Fruit fly (Drosophila melanogaster): ENCODE results near the gene CG14115.

The CG14115 gene

DNA sequence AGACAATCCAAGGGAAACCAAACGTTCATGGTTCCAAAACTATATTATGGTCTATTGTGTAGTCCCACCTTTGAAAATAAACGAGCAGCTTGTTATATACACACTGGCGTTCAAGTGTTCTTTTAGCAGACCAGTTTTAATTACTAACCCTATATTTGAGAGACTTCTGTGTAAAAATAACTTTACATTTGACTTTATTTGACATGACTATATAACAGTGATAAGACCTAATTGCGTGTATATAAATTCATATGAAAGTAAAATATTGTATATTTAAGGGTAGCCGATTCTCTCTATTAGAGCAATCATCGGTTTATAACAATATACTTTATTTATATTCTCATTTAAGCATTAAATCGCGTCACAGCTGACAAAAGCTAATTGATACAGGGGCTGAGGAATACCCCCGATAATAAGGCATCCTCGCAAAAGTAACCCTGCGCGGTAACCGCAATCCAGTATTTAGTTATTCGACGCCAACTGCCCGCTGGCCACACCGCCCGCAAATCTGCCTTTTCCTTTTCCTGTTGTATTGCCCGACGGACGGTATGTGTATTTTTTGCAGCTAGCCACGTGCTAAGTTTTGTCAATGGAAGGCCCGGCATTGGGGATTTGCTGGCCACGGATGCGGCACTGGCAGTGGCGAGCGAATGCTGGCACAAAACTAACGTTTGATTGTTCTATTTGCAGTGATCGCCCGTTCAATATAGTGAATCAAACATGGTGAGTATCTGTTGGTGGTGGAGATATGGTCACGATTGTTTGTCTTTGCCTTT lies 19.7 kb downstream of the CG14115 start, which contains the start of gene RpS4 (continued):
- no peak for TF ChIP-seq Dfd (GFP tag; optimal IDR thresholded peaks at IDR 0.05)
- peak; percentile 72 for TF ChIP-seq phol (tag; optimal IDR thresholded peaks at IDR 0.05)
- TF ChIP-seq ab (GFP tag; optimal IDR thresholded peaks at IDR 0.05) = peak; percentile 60
- no peak for TF ChIP-seq Gsc (GFP tag; IDR thresholded peaks at IDR 0.05)
- peak; percentile 80 for TF ChIP-seq nerfin-1 (tag; optimal IDR thresholded peaks at IDR 0.05)
- peak; percentile 67 for TF ChIP-seq CG14965 (GFP tag; optimal IDR thresholded peaks at IDR 0.05; ENCODE audit: borderline replicate concordance)
- TF ChIP-seq CG18599 (GFP tag; optimal IDR thresholded peaks at IDR 0.05) = peak; percentile 90
- TF ChIP-seq zfh2 (GFP tag; optimal IDR thresholded peaks at IDR 0.05) = peak; percentile 80
- TF ChIP-seq lmd (GFP tag; IDR thresholded peaks at IDR 0.05) = peak; percentile 82
- no peak for TF ChIP-seq br (optimal IDR thresholded peaks at IDR 0.05)
- peak; percentile 88 for TF ChIP-seq slp2 (GFP tag; optimal IDR thresholded peaks at IDR 0.05)
- TF ChIP-seq stwl (tag; optimal IDR thresholded peaks at IDR 0.05) = peak; percentile 69
- TF ChIP-seq Ptx1 (GFP tag; IDR thresholded peaks at IDR 0.05) = peak; percentile 73
- peak; percentile 95 for TF ChIP-seq CG1603 (tag; optimal IDR thresholded peaks at IDR 0.05)
- peak; percentile 82 for TF ChIP-seq CG12236 (GFP tag; optimal IDR thresholded peaks at IDR 0.05)
- no peak for TF ChIP-seq zen2 (GFP tag; IDR thresholded peaks at IDR 0.05; ENCODE audit: partially characterized antibody)
- no peak; the same call in 1 of the 2 replicates for TF ChIP-seq Poxn (GFP tag; IDR thresholded peaks at IDR 0.05)
- TF ChIP-seq CG15514 (GFP tag; optimal IDR thresholded peaks at IDR 0.05) = peak; percentile 92
- TF ChIP-seq disco-r (GFP tag; optimal IDR thresholded peaks at IDR 0.05) = peak; percentile 84
- peak; percentile 78 for TF ChIP-seq dysf (GFP tag; IDR thresholded peaks at IDR 0.05)
- TF ChIP-seq dmrt99B (tag; optimal IDR thresholded peaks at IDR 0.05) = peak; percentile 78
- TF ChIP-seq CG12391 (tag; optimal IDR thresholded peaks at IDR 0.05) = peak; percentile 80
- peak; percentile 49; the same call in 2 of the 3 replicates for TF ChIP-seq CG11093 (GFP tag; IDR thresholded peaks at IDR 0.05)
- TF ChIP-seq CG18476 (GFP tag; optimal IDR thresholded peaks at IDR 0.05) = peak; percentile 53
- TF ChIP-seq MBD-R2 (GFP tag; IDR thresholded peaks at IDR 0.05) = peak; percentile 51
- TF ChIP-seq CG16863 (GFP tag; optimal IDR thresholded peaks at IDR 0.05) = peak; percentile 76
- TF ChIP-seq CG5180 (GFP tag; optimal IDR thresholded peaks at IDR 0.05) = peak; percentile 82
- TF ChIP-seq NC2β (GFP tag; optimal IDR thresholded peaks at IDR 0.05) = peak; percentile 97
- TF ChIP-seq chif (GFP tag; optimal IDR thresholded peaks at IDR 0.05) = peak; percentile 76 to 77
- TF ChIP-seq Hr51 (GFP tag; optimal IDR thresholded peaks at IDR 0.05) = peak; percentile 77 to 78
- peak; percentile 93 for TF ChIP-seq Rfx (GFP tag; IDR thresholded peaks at IDR 0.05)
- peak; percentile 60 for TF ChIP-seq CG16815 (GFP tag; optimal IDR thresholded peaks at IDR 0.05)
- peak; percentile 50; the same call in 1 of the 3 replicates for TF ChIP-seq z (GFP tag; IDR thresholded peaks at IDR 0.05)
- TF ChIP-seq Jarid2 (GFP tag; optimal IDR thresholded peaks at IDR 0.05) = peak; percentile 84
- peak; percentile 85 for TF ChIP-seq pfk (GFP tag; optimal IDR thresholded peaks at IDR 0.05)
- TF ChIP-seq pho (GFP tag; optimal IDR thresholded peaks at IDR 0.05) = peak; percentile 83
- TF ChIP-seq Doc2 (GFP tag; IDR thresholded peaks at IDR 0.05) = no peak
- no peak for TF ChIP-seq sna (GFP tag; IDR thresholded peaks at IDR 0.05; ENCODE audit: partially characterized antibody)
- no peak for TF ChIP-seq CG7963 (GFP tag; IDR thresholded peaks at IDR 0.05; ENCODE audit: partially characterized antibody)
- peak; percentile 74 for TF ChIP-seq CG8944 (GFP tag; optimal IDR thresholded peaks at IDR 0.05)
- TF ChIP-seq CG34376 (GFP tag; optimal IDR thresholded peaks at IDR 0.05) = peak; percentile 99
- peak; percentile 60 for TF ChIP-seq CG4404 (GFP tag; IDR thresholded peaks at IDR 0.05)
- TF ChIP-seq Fer3 (tag; optimal IDR thresholded peaks at IDR 0.05) = peak; percentile 89
- TF ChIP-seq CG10321 (GFP tag; IDR thresholded peaks at IDR 0.05) = peak; percentile 69; the same call in 1 of the 2 replicates
- TF ChIP-seq CG17361 (GFP tag; IDR thresholded peaks at IDR 0.05) = peak; percentile 89
- TF ChIP-seq CG31388 (GFP tag; optimal IDR thresholded peaks at IDR 0.05) = peak; percentile 4
- peak in 1 of 2 experiments; percentile 62 for TF ChIP-seq crp (GFP tag; optimal IDR thresholded peaks at IDR 0.05)
- peak; percentile 82 for TF ChIP-seq CG17802 (tag; optimal IDR thresholded peaks at IDR 0.05)
